Worm (Caenorhabditis elegans): ENCODE data around the gene col-124.

DNA sequence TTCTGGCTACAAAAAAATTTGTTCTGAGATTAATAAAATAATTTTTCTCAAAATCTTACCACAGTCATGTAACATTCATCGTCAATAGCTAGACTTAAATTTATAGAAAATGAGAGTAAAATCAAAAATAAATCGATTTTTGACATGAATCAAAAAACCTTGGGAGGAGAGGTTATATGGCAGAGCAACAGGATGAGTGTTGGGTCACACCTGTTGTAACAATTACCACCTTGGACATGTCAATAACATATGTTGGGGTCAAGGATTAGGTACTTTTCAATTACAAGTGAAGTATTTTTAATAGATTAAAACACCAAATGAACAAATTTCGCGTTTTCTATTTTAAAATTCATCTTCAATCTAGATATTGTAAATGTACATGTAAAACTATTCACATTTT, 25.4 kb downstream of the col-124 start, which contains the start of gene lipl-7:
- TF ChIP-seq fkh-2 (tag; optimal IDR thresholded peaks at IDR 0.05) (no peak), unc-62 (GFP tag; optimal IDR thresholded peaks at IDR 0.05) (no peak)
